Fruit fly (Drosophila melanogaster) whole organism, wandering third instar larva: ENCODE data around the gene Task6.

Experiments
- Abd-B ChIP-seq: fragments of >200 bp; optimal IDR thresholded peaks from 2 replicates; lab custom pipeline; 2017; ENCODE audit warnings: missing biosample characterization, missing genetic modification characterization
- CG32264 ChIP-seq: fragments of 200-800 bp; sonication (Bioruptor generic); optimal IDR thresholded peaks from 2 replicates; lab custom pipeline; 2016; ENCODE audit warnings: missing biosample characterization, missing genetic modification characterization
- CG9705 ChIP-seq: fragments of 200-800 bp; sonication (Bioruptor generic); optimal IDR thresholded peaks from 2 replicates; lab custom pipeline; 2018; ENCODE audit warnings: missing biosample characterization, mild to moderate bottlenecking, missing genetic modification characterization
- CrebA ChIP-seq: fragments of 200-800 bp; sonication (Bioruptor generic); optimal IDR thresholded peaks from 2 replicates; lab custom pipeline; 2016; ENCODE audit warnings: missing biosample characterization, mild to moderate bottlenecking, missing genetic modification characterization, borderline replicate concordance
- Dfd ChIP-seq: fragments of >200 bp; optimal IDR thresholded peaks from 2 replicates; lab custom pipeline; 2017; ENCODE audit warnings: missing biosample characterization, missing genetic modification characterization
- Dif ChIP-seq: fragments of 200-275, 200-300 bp; sonication (Bioruptor generic); optimal IDR thresholded peaks from 2 replicates; lab custom pipeline; 2018; ENCODE audit warnings: missing biosample characterization, missing genetic modification characterization; ENCODE audit not compliant: partially characterized antibody
- GATAd ChIP-seq: sonication (Bioruptor generic); optimal IDR thresholded peaks from 2 replicates; lab custom pipeline; 2016; ENCODE audit warnings: missing biosample characterization, missing genetic modification characterization
- HLH106 ChIP-seq: fragments of 200-800 bp; optimal IDR thresholded peaks from 3 replicates; lab custom pipeline; 2019; ENCODE audit warnings: missing biosample characterization, mild to moderate bottlenecking, missing genetic modification characterization, moderate library complexity
- Hnf4 ChIP-seq: fragments of 200-800 bp; sonication (Bioruptor generic); optimal IDR thresholded peaks from 2 replicates; lab custom pipeline; 2016; ENCODE audit warnings: missing biosample characterization, mild to moderate bottlenecking, missing genetic modification characterization
- Hr78 ChIP-seq: fragments of >200 bp; optimal IDR thresholded peaks from 2 replicates; lab custom pipeline; 2017; ENCODE audit warnings: missing biosample characterization, missing genetic modification characterization
- Hr83 ChIP-seq: fragments of 200-300 bp; sonication (Bioruptor generic); optimal IDR thresholded peaks from 2 replicates; lab custom pipeline; 2016; ENCODE audit warnings: missing biosample characterization, mild to moderate bottlenecking, missing genetic modification characterization, moderate library complexity; ENCODE audit not compliant: poor library complexity, severe bottlenecking
- Jra ChIP-seq: sonication (Bioruptor generic); optimal IDR thresholded peaks from 2 replicates; lab custom pipeline; 2016; ENCODE audit warnings: missing biosample characterization, missing genetic modification characterization
- Mio ChIP-seq: sonication (Bioruptor generic); optimal IDR thresholded peaks from 2 replicates; lab custom pipeline; 2016; ENCODE audit warnings: missing biosample characterization, missing genetic modification characterization
- N ChIP-seq: fragments of >200 bp; optimal IDR thresholded peaks from 2 replicates; lab custom pipeline; 2018; ENCODE audit warnings: missing biosample characterization, missing external identifiers, missing genetic modification characterization
- OdsH ChIP-seq: fragments of 200-800 bp; sonication (Bioruptor generic); optimal IDR thresholded peaks from 2 replicates; lab custom pipeline; 2016; ENCODE audit warnings: missing biosample characterization, mild to moderate bottlenecking, missing genetic modification characterization
- Rel ChIP-seq, 2 experiments: fragments of 200-800 bp; sonication (Bioruptor generic) in 1 of 2; optimal IDR thresholded peaks; 2 replicates in 1 of 2; 3 replicates in 1 of 2; lab custom pipeline; 2016 to 2019; ENCODE audit warnings: mild to moderate bottlenecking in 2 of 2, missing biosample characterization in 2 of 2, missing genetic modification characterization in 2 of 2, moderate library complexity in 1 of 2
- Sp1 ChIP-seq: fragments of 200-800 bp; sonication (Bioruptor generic); optimal IDR thresholded peaks from 3 replicates; lab custom pipeline; 2019; ENCODE audit warnings: missing biosample characterization, mild to moderate bottlenecking, missing genetic modification characterization, moderate library complexity
- Vsx2 ChIP-seq: fragments of 200-300, 225-300 bp; sonication (Bioruptor generic); optimal IDR thresholded peaks from 2 replicates; lab custom pipeline; 2018; ENCODE audit warnings: missing biosample characterization, missing genetic modification characterization; ENCODE audit not compliant: partially characterized antibody
- br ChIP-seq: fragments of 200-800 bp; sonication (Bioruptor generic); optimal IDR thresholded peaks from 2 replicates; lab custom pipeline; 2016; ENCODE audit warnings: missing biosample characterization, missing genetic modification characterization
- brk ChIP-seq: fragments of 200-800 bp; sonication (Bioruptor generic); optimal IDR thresholded peaks from 2 replicates; lab custom pipeline; 2016; ENCODE audit warnings: missing biosample characterization, mild to moderate bottlenecking, missing genetic modification characterization
- dl ChIP-seq, 2 experiments: fragments of 175-275, 200-275 bp in 1 of 2; fragments of 200-275 bp in 1 of 2; sonication (Bioruptor generic); optimal IDR thresholded peaks; lab custom pipeline; 2018; ENCODE audit warnings: mild to moderate bottlenecking in 2 of 2, missing biosample characterization in 2 of 2, missing genetic modification characterization in 2 of 2, moderate library complexity in 2 of 2; ENCODE audit not compliant: partially characterized antibody in 2 of 2, insufficient read depth in 1 of 2
- dmrt93B ChIP-seq: fragments of 200-800 bp; sonication (Bioruptor generic); optimal IDR thresholded peaks from 2 replicates; lab custom pipeline; 2018; ENCODE audit warnings: missing biosample characterization, mild to moderate bottlenecking, missing genetic modification characterization
- dsf ChIP-seq: sonication (Bioruptor generic); optimal IDR thresholded peaks from 2 replicates; lab custom pipeline; 2016; ENCODE audit warnings: missing biosample characterization, missing genetic modification characterization, borderline replicate concordance
- ey ChIP-seq: fragments of 200-800 bp; sonication (Bioruptor generic); optimal IDR thresholded peaks from 2 replicates; lab custom pipeline; 2016; ENCODE audit warnings: missing biosample characterization, missing genetic modification characterization
- foxo ChIP-seq, 2 experiments: fragments of 200-800 bp; sonication (Bioruptor generic); optimal IDR thresholded peaks; 2 replicates in 1 of 2; 3 replicates in 1 of 2; lab custom pipeline; 2016 to 2017; ENCODE audit warnings: missing biosample characterization in 2 of 2, missing genetic modification characterization in 2 of 2
- fru ChIP-seq: fragments of 200-800 bp; sonication (Bioruptor generic); optimal IDR thresholded peaks from 3 replicates; lab custom pipeline; 2016; ENCODE audit warnings: missing biosample characterization, mild to moderate bottlenecking, missing genetic modification characterization
- h ChIP-seq: fragments of 200-800 bp; sonication (Bioruptor generic); optimal IDR thresholded peaks from 3 replicates; lab custom pipeline; 2016; ENCODE audit warnings: missing biosample characterization, mild to moderate bottlenecking, missing genetic modification characterization
- jim ChIP-seq: fragments of 175-275, 200-325 bp; sonication (Bioruptor generic); optimal IDR thresholded peaks from 2 replicates; lab custom pipeline; 2016; ENCODE audit warnings: missing biosample characterization, mild to moderate bottlenecking, missing genetic modification characterization
- lola ChIP-seq: fragments of >200 bp; optimal IDR thresholded peaks from 2 replicates; lab custom pipeline; 2017; ENCODE audit warnings: missing biosample characterization, missing genetic modification characterization
- pan ChIP-seq: fragments of >200 bp; optimal IDR thresholded peaks from 2 replicates; lab custom pipeline; 2017
- psq ChIP-seq: fragments of 200-800 bp; sonication (Bioruptor generic); optimal IDR thresholded peaks from 3 replicates; lab custom pipeline; 2017; ENCODE audit warnings: missing biosample characterization, mild to moderate bottlenecking, missing genetic modification characterization, moderate library complexity
- rgr ChIP-seq: fragments of 200-800 bp; sonication (Bioruptor generic); optimal IDR thresholded peaks from 3 replicates; lab custom pipeline; 2016; ENCODE audit warnings: missing biosample characterization, mild to moderate bottlenecking, missing genetic modification characterization
- sage ChIP-seq: fragments of 200-800 bp; sonication (Bioruptor generic); optimal IDR thresholded peaks from 2 replicates; lab custom pipeline; 2016; ENCODE audit warnings: missing biosample characterization, mild to moderate bottlenecking, missing genetic modification characterization
- sv ChIP-seq: fragments of 200-800 bp; sonication (Bioruptor generic); optimal IDR thresholded peaks from 3 replicates; lab custom pipeline; 2016; ENCODE audit warnings: missing biosample characterization, missing genetic modification characterization
- tai ChIP-seq: sonication (Bioruptor generic); optimal IDR thresholded peaks from 2 replicates; lab custom pipeline; 2016; ENCODE audit warnings: missing biosample characterization, missing genetic modification characterization
- usp ChIP-seq: fragments of >200 bp; optimal IDR thresholded peaks from 2 replicates; lab custom pipeline; 2017; ENCODE audit warnings: missing biosample characterization, missing genetic modification characterization
- woc ChIP-seq: sonication (Bioruptor generic); optimal IDR thresholded peaks from 2 replicates; lab custom pipeline; 2016; ENCODE audit warnings: missing biosample characterization, mild to moderate bottlenecking, missing genetic modification characterization

Gene Task6

dm6 chr3R:13715674-13716454 lies 41.5 kb upstream of the Task6 start:
- no peak for TF ChIP-seq Hnf4
- TF ChIP-seq rgr (GFP tag; lab: Kevin White, UChicago), result no peak
- no peak for TF ChIP-seq usp (GFP tag; lab: Kevin White, UChicago)
- no peak for TF ChIP-seq ey
- peak; percentile 17 for TF ChIP-seq Sp1 (GFP tag; lab: Kevin White, UChicago)
- TF ChIP-seq brk (GFP tag; lab: Kevin White, UChicago), result no peak
- TF ChIP-seq Abd-B (GFP tag; lab: Kevin White, UChicago), result no peak
- no peak for TF ChIP-seq OdsH (GFP tag; lab: Kevin White, UChicago)
- TF ChIP-seq dsf (GFP tag; lab: Kevin White, UChicago), result no peak
- TF ChIP-seq foxo (GFP tag; optimal IDR thresholded peaks at IDR 0.05; lab: Kevin White, UChicago), result no peak
- no peak for TF ChIP-seq Jra (GFP tag; lab: Kevin White, UChicago)
- no peak for TF ChIP-seq GATAd (GFP tag; lab: Kevin White, UChicago)
- no peak for TF ChIP-seq Hr83 (GFP tag; lab: Kevin White, UChicago)
- no peak for TF ChIP-seq sage (GFP tag; lab: Kevin White, UChicago)
- TF ChIP-seq dmrt93B, result no peak
- TF ChIP-seq jim (GFP tag; lab: Kevin White, UChicago), result no peak
- no peak for TF ChIP-seq HLH106 (tag; lab: Kevin White, UChicago)
- no peak for TF ChIP-seq dl (GFP tag; optimal IDR thresholded peaks at IDR 0.05; lab: Kevin White, UChicago; ENCODE audit: insufficient read depth in 1 of 2, partially characterized antibody in 2 of 2)
- no peak for TF ChIP-seq Dfd (GFP tag; lab: Kevin White, UChicago)
- TF ChIP-seq br (GFP tag; lab: Kevin White, UChicago), result no peak
- no peak for TF ChIP-seq tai (GFP tag; lab: Kevin White, UChicago)
- no peak for TF ChIP-seq h (GFP tag; lab: Kevin White, UChicago)
- TF ChIP-seq Vsx2 (GFP tag; lab: Kevin White, UChicago), result no peak
- no peak for TF ChIP-seq N (GFP tag; lab: Kevin White, UChicago)
- no peak for TF ChIP-seq Rel (GFP tag; optimal IDR thresholded peaks at IDR 0.05; lab: Kevin White, UChicago)
- no peak for TF ChIP-seq Rel (tag; optimal IDR thresholded peaks at IDR 0.05; lab: Kevin White, UChicago)
- no peak for TF ChIP-seq woc (GFP tag; lab: Kevin White, UChicago)
- peak; percentile 46 for TF ChIP-seq CrebA (GFP tag; lab: Kevin White, UChicago)
- TF ChIP-seq psq (GFP tag; lab: Kevin White, UChicago), result peak; percentile 59
- TF ChIP-seq pan (lab: Kevin White, UChicago), result no peak
- peak; percentile 26 for TF ChIP-seq fru
- no peak for TF ChIP-seq lola (GFP tag; lab: Kevin White, UChicago)
- no peak for TF ChIP-seq Mio (GFP tag; lab: Kevin White, UChicago)
- no peak for TF ChIP-seq Hr78 (GFP tag; lab: Kevin White, UChicago)
- no peak for TF ChIP-seq sv (GFP tag; lab: Kevin White, UChicago)
- no peak for TF ChIP-seq Dif (GFP tag; lab: Kevin White, UChicago)
- TF ChIP-seq CG9705, result no peak
- TF ChIP-seq, all 38 proteins: peak for 4

dm6 chr3R:13715012-13715673 lies 40.8 kb upstream of the Task6 start, which contains the start of gene kmr:
Gene kmr (plus strand): TSS chr3R:13715207.
- TF ChIP-seq usp (GFP tag; lab: Kevin White, UChicago) (no peak), CG32264 (GFP tag; lab: Kevin White, UChicago) (no peak), tai (GFP tag; lab: Kevin White, UChicago) (peak; percentile 41), Rel (GFP tag; optimal IDR thresholded peaks at IDR 0.05; lab: Kevin White, UChicago) (no peak), Rel (tag; optimal IDR thresholded peaks at IDR 0.05; lab: Kevin White, UChicago) (no peak), rgr (GFP tag; lab: Kevin White, UChicago) (peak; percentile 12), Vsx2 (GFP tag; lab: Kevin White, UChicago) (no peak), h (GFP tag; lab: Kevin White, UChicago) (peak; percentile 7), CrebA (GFP tag; lab: Kevin White, UChicago) (peak; percentile 43), Dif (GFP tag; lab: Kevin White, UChicago) (peak; percentile 34), fru (peak; percentile 61), Hr83 (GFP tag; lab: Kevin White, UChicago) (no peak), foxo (GFP tag; optimal IDR thresholded peaks at IDR 0.05; lab: Kevin White, UChicago) (peak in 1 of 2 experiments; percentile 16), N (GFP tag; lab: Kevin White, UChicago) (peak; percentile 26)
- TF ChIP-seq, all 38 proteins: peak for 8
